Worm (Caenorhabditis elegans): Measurements from ENCODE around the gene rrc-1.
A peak's percentile ranks its signal among the peaks of the same experiment; 100 is the strongest.

The rrc-1 gene

ce11 chrX:9785865-9786264 is 45.2 kb downstream of the rrc-1 start:
- TF ChIP-seq mes-2 (tag; optimal IDR thresholded peaks at IDR 0.05; ENCODE audit: poor library complexity, severe bottlenecking) (peak; percentile 20), aha-1 (tag) (peak; percentile 22), hlh-11 (tag; optimal IDR thresholded peaks at IDR 0.05) (peak; percentile 1), lin-38 (GFP tag; IDR thresholded peaks at IDR 0.05) (no peak), nhr-6 (tag; optimal IDR thresholded peaks at IDR 0.05) (peak; percentile 52)

ce11 chrX:9782389-9782939 is 48.6 kb downstream of the rrc-1 start:
- no peak for TF ChIP-seq Y105C5A.15 (GFP tag; IDR thresholded peaks at IDR 0.05)
- no peak for TF ChIP-seq daf-12 (tag; optimal IDR thresholded peaks at IDR 0.05)
- peak; percentile 10; the same call in 1 of the 2 replicates for TF ChIP-seq php-3 (GFP tag; IDR thresholded peaks at IDR 0.05)
- TF ChIP-seq pqm-1 (tag; optimal IDR thresholded peaks at IDR 0.05) = peak; percentile 58
- no peak for TF ChIP-seq daf-16 (GFP tag; optimal IDR thresholded peaks at IDR 0.05)
- TF ChIP-seq daf-16 (tag; optimal IDR thresholded peaks at IDR 0.05) = peak; percentile 41
- no peak for TF ChIP-seq snpc-1.2 (GFP tag; IDR thresholded peaks at IDR 0.05)
- TF ChIP-seq aha-1 (tag) = peak; percentile 44
- TF ChIP-seq attf-4 (tag; optimal IDR thresholded peaks at IDR 0.05) = no peak
- TF ChIP-seq mep-1 (tag; optimal IDR thresholded peaks at IDR 0.05) = no peak
- peak; percentile 23; the same call in 1 of the 2 replicates for TF ChIP-seq dmd-6 (GFP tag; IDR thresholded peaks at IDR 0.05)
- peak in 1 of 2 experiments; percentile 10 for TF ChIP-seq unc-62 (GFP tag; optimal IDR thresholded peaks at IDR 0.05 in 1 of 2)
- no peak for TF ChIP-seq unc-62 (tag; optimal IDR thresholded peaks at IDR 0.05)
- TF ChIP-seq vab-7 (GFP tag; IDR thresholded peaks at IDR 0.05) = no peak

- TF ChIP-seq nhr-28 (tag; optimal IDR thresholded peaks at IDR 0.05) (no peak), tag-97 (GFP tag; IDR thresholded peaks at IDR 0.05) (0 out of 2 replicates have a peak, but pooled peaks have one; percentile 69), pqm-1 (tag; optimal IDR thresholded peaks at IDR 0.05) (no peak), zip-11 (GFP tag; IDR thresholded peaks at IDR 0.05) (no peak)
Observed at ce11 chrX:9777481-9777880, 53.6 kb downstream of the rrc-1 start, which contains the start of gene T09B9.5. TSS of gene T09B9.5 (plus strand) at chrX:9777781.

DNA sequence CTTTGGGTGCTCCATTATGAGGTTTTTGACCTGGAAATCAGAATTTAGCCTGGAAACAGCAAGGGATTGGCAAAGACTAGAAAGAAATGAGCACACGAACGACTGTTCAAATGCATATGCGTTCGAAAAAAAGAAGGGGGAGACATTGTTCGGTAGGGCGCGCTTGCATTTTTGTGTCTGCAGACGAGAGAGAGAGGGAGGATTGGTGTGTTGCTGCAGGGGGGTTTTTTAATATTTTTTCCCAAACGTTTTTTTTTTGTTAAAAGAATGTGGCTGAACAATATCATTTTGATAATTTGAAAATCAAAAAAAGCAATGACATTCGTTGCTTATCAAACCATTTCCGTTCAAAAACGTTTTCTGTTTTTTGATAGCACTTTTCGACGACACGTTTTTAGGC is 56.8 kb downstream of the rrc-1 start, which contains the start of gene T09B9.4:
TSS of gene T09B9.4 (minus strand) at position 30 of the 400 bp plus-strand sequence.
- TF ChIP-seq lin-29 (GFP tag; IDR thresholded peaks at IDR 0.05) (no peak), nhr-6 (tag; optimal IDR thresholded peaks at IDR 0.05) (peak; percentile 20), cey-2 (tag; optimal IDR thresholded peaks at IDR 0.05; ENCODE audit: borderline replicate concordance, insufficient read depth) (no peak), nhr-237 (tag; optimal IDR thresholded peaks at IDR 0.05) (no peak), zip-2 (tag; optimal IDR thresholded peaks at IDR 0.05) (no peak), ZK337.2 (GFP tag; IDR thresholded peaks at IDR 0.05) (no peak), tag-97 (GFP tag; IDR thresholded peaks at IDR 0.05) (no peak), F49E8.2 (tag; optimal IDR thresholded peaks at IDR 0.05; ENCODE audit: borderline replicate concordance) (no peak), tra-1 (GFP tag; IDR thresholded peaks at IDR 0.05) (no peak), mep-1 (tag; optimal IDR thresholded peaks at IDR 0.05) (no peak), F37D6.2 (tag; optimal IDR thresholded peaks at IDR 0.05) (no peak), lin-1 (GFP tag; IDR thresholded peaks at IDR 0.05) (no peak), fkh-10 (GFP tag; optimal IDR thresholded peaks at IDR 0.05) (no peak), egl-43 (GFP tag; IDR thresholded peaks at IDR 0.05) (no peak), dmd-6 (GFP tag; IDR thresholded peaks at IDR 0.05) (peak; percentile 31; the same call in 1 of the 2 replicates), nhr-25 (tag; optimal IDR thresholded peaks at IDR 0.05; ENCODE audit: borderline replicate concordance, insufficient read depth) (no peak), nhr-48 (tag; optimal IDR thresholded peaks at IDR 0.05) (no peak), unc-39 (tag; optimal IDR thresholded peaks at IDR 0.05) (no peak), mxl-2 (GFP tag; conservative IDR thresholded peaks at IDR 0.05) (no peak), vab-7 (GFP tag; IDR thresholded peaks at IDR 0.05) (no peak), Y105C5A.15 (GFP tag; IDR thresholded peaks at IDR 0.05) (no peak), unc-62 (GFP tag; optimal IDR thresholded peaks at IDR 0.05 in 1 of 2) (no peak), unc-62 (tag; optimal IDR thresholded peaks at IDR 0.05) (no peak), gei-8 (GFP tag; optimal IDR thresholded peaks at IDR 0.05) (no peak), T26A8.4 (GFP tag; IDR thresholded peaks at IDR 0.05) (no peak), daf-16 (GFP tag; optimal IDR thresholded peaks at IDR 0.05) (no peak), daf-16 (tag; optimal IDR thresholded peaks at IDR 0.05) (peak; percentile 21), ces-1 (GFP tag; optimal IDR thresholded peaks at IDR 0.05) (no peak), madf-9 (GFP tag; conservative IDR thresholded peaks at IDR 0.05) (no peak), ztf-11 (tag; optimal IDR thresholded peaks at IDR 0.05) (no peak), nhr-76 (tag; optimal IDR thresholded peaks at IDR 0.05) (no peak), mxl-3 (GFP tag; optimal IDR thresholded peaks at IDR 0.05) (no peak), hlh-11 (tag; optimal IDR thresholded peaks at IDR 0.05) (peak; percentile 31), nhr-28 (tag; optimal IDR thresholded peaks at IDR 0.05) (peak; percentile 8), ZK546.5 (tag; optimal IDR thresholded peaks at IDR 0.05) (no peak)

Measured in whole organism, L4 larva.